Worm (Caenorhabditis elegans) whole organism, young adult: Measurements from ENCODE around the gene fbxa-218.

Source experiments
- K11D2.4 ChIP-seq: fragments of 200-800 bp; sonication (Bioruptor generic); IDR thresholded peaks from 2 replicates; pipeline ENCODE4 v1.3.6; 2022; ENCODE audit warnings: missing genetic modification reagents, missing genetic modification characterization, missing compliant biosample characterization
- akir-1 ChIP-seq: fragments of 200-800 bp; sonication (Bioruptor generic); optimal IDR thresholded peaks from 2 replicates; lab custom pipeline; 2018; ENCODE audit warnings: mild to moderate bottlenecking, missing genetic modification characterization, moderate library complexity, missing compliant biosample characterization
- ceh-91 ChIP-seq: fragments of 200-800 bp; sonication (Bioruptor generic); IDR thresholded peaks from 2 replicates; pipeline ENCODE4 v1.3.6; 2022; ENCODE audit warnings: missing genetic modification reagents, missing genetic modification characterization, missing compliant biosample characterization
- madf-6 ChIP-seq: fragments of 200-800 bp; sonication (Bioruptor generic); IDR thresholded peaks from 2 replicates; pipeline ENCODE4 v1.3.6; 2022; ENCODE audit warnings: missing genetic modification reagents, missing genetic modification characterization, missing compliant biosample characterization
- mcd-1 ChIP-seq: fragments of 200-800 bp; sonication (Bioruptor generic); IDR thresholded peaks from 2 replicates; pipeline ENCODE4 v1.3.6; 2022; ENCODE audit warnings: missing genetic modification reagents, missing genetic modification characterization, missing compliant biosample characterization
- pha-4 ChIP-seq: fragments of 150-350 bp; sonication (generic microtip); optimal IDR thresholded peaks from 2 replicates; lab custom pipeline; 2014; ENCODE audit warnings: missing biosample characterization, missing genetic modification reagents, missing genetic modification characterization
- tlf-1 ChIP-seq: fragments of 200-800 bp; sonication (Bioruptor generic); optimal IDR thresholded peaks from 2 replicates; lab custom pipeline; 2018; ENCODE audit warnings: mild to moderate bottlenecking, missing genetic modification characterization, missing compliant biosample characterization
- ztf-6 ChIP-seq: fragments of 200-800 bp; sonication (Bioruptor generic); IDR thresholded peaks from 2 replicates; pipeline ENCODE4 v1.3.6; 2022; ENCODE audit warnings: missing genetic modification reagents, missing genetic modification characterization, missing compliant biosample characterization

DNA sequence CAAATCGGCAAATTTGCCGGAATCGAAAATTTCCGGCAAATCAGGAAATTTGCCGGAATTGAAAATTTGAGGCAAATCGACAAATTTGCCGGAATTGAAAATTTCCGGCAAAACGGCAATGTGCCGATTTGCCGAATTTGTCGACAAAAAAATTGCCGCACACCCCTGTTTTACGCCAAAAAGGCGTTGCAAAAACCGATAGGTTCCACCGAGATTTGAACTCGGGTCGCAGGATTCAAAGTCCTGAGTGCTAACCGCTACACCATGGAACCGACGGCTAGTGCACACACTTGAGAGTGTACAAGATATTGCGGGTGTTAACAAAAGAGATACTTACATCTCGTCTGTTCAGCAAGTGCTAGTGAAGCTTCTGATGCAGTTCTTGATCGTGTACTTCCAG, 36.6 kb upstream of the fbxa-218 start:
- TF ChIP-seq ceh-91 (GFP tag; lab: Robert Waterston, UW) (no peak), madf-6 (GFP tag; lab: Robert Waterston, UW) (peak; percentile 28; the same call in 1 of the 2 replicates), K11D2.4 (GFP tag; lab: Robert Waterston, UW) (no peak), tlf-1 (GFP tag; lab: Kevin White, UChicago) (no peak), ztf-6 (GFP tag; lab: Robert Waterston, UW) (no peak), mcd-1 (GFP tag; lab: Robert Waterston, UW) (peak; percentile 45), akir-1 (GFP tag; lab: Kevin White, UChicago) (no peak), pha-4 (tag; lab: Kevin White, UChicago) (no peak)
